Worm (Caenorhabditis elegans) whole organism, L2 larva: ENCODE measurements around the gene C06E1.7.
A peak's percentile ranks its signal among the peaks of the same experiment; 100 is the strongest.

Experiments used
- F13H6.1 ChIP-seq: sonication (generic microtip); optimal IDR thresholded peaks from 2 replicates; lab custom pipeline; 2016; ENCODE audit warnings: missing genetic modification characterization, missing compliant biosample characterization
- R02D3.7 ChIP-seq: fragments of 150-350 bp; optimal IDR thresholded peaks from 2 replicates; lab custom pipeline; 2014; ENCODE audit warnings: missing biosample characterization, missing genetic modification characterization
- Y55F3AM.14 ChIP-seq: fragments of 200-800 bp; sonication (Bioruptor generic); optimal IDR thresholded peaks from 2 replicates; lab custom pipeline; 2018; ENCODE audit warnings: mild to moderate bottlenecking, missing genetic modification characterization, missing compliant biosample characterization
- alr-1 ChIP-seq: fragments of 150-350 bp; optimal IDR thresholded peaks from 2 replicates; lab custom pipeline; 2014; ENCODE audit warnings: missing biosample characterization, missing genetic modification characterization
- aly-2 ChIP-seq: fragments of 150-350 bp; optimal IDR thresholded peaks from 2 replicates; lab custom pipeline; 2014; ENCODE audit warnings: missing biosample characterization, missing genetic modification characterization
- blmp-1 ChIP-seq: sonication (generic microtip); optimal IDR thresholded peaks from 2 replicates; lab custom pipeline; 2017; ENCODE audit warnings: missing genetic modification characterization, mild to moderate bottlenecking, missing compliant biosample characterization, antibody characterized with exemption, moderate library complexity; ENCODE audit not compliant: insufficient read depth
- ceh-16 ChIP-seq: fragments of 150-350 bp; optimal IDR thresholded peaks from 2 replicates; lab custom pipeline; 2014; ENCODE audit warnings: missing biosample characterization, missing genetic modification characterization
- ceh-82 ChIP-seq: fragments of 150-350 bp; optimal IDR thresholded peaks from 2 replicates; lab custom pipeline; 2014; ENCODE audit warnings: missing biosample characterization, missing genetic modification characterization
- crh-2 ChIP-seq: sonication (generic microtip); optimal IDR thresholded peaks from 2 replicates; lab custom pipeline; 2017; ENCODE audit warnings: missing biosample characterization, missing genetic modification characterization
- dmd-4 ChIP-seq: sonication (generic microtip); optimal IDR thresholded peaks from 2 replicates; lab custom pipeline; 2017; ENCODE audit warnings: missing biosample characterization, missing genetic modification characterization
- egl-27 ChIP-seq: sonication (generic microtip); optimal IDR thresholded peaks from 3 replicates; lab custom pipeline; 2017; ENCODE audit warnings: missing biosample characterization, missing genetic modification reagents, missing genetic modification characterization
- elt-1 ChIP-seq: fragments of 150-350 bp; optimal IDR thresholded peaks from 2 replicates; lab custom pipeline; 2014; ENCODE audit warnings: missing biosample characterization, missing genetic modification characterization
- fos-1 ChIP-seq: fragments of 150-350 bp; optimal IDR thresholded peaks from 2 replicates; lab custom pipeline; 2014; ENCODE audit warnings: missing biosample characterization, missing genetic modification characterization
- gmeb-1 ChIP-seq: fragments of 150-350 bp; optimal IDR thresholded peaks from 2 replicates; lab custom pipeline; 2014; ENCODE audit warnings: missing biosample characterization, missing genetic modification characterization
- lin-11 ChIP-seq: fragments of 150-350 bp; sonication (generic microtip); optimal IDR thresholded peaks from 2 replicates; lab custom pipeline; 2014; ENCODE audit warnings: missing biosample characterization, missing genetic modification characterization, inconsistent platforms, mixed read lengths
- mdl-1 ChIP-seq, 2 experiments: fragments of 150-350 bp in 1 of 2; sonication (generic microtip) in 1 of 2; optimal IDR thresholded peaks; 2 replicates each; lab custom pipeline; 2017; ENCODE audit warnings: missing biosample characterization in 2 of 2, missing genetic modification characterization in 2 of 2
- nhr-11 ChIP-seq: fragments of 150-350 bp; optimal IDR thresholded peaks from 2 replicates; lab custom pipeline; 2014; ENCODE audit warnings: missing biosample characterization, missing genetic modification characterization
- nhr-129 ChIP-seq: fragments of 150-350 bp; optimal IDR thresholded peaks from 2 replicates; lab custom pipeline; 2014; ENCODE audit warnings: missing biosample characterization, missing genetic modification characterization
- nhr-21 ChIP-seq: fragments of 150-350 bp; optimal IDR thresholded peaks from 2 replicates; lab custom pipeline; 2014; ENCODE audit warnings: missing biosample characterization, missing genetic modification characterization
- nhr-23 ChIP-seq: fragments of 150-350 bp; optimal IDR thresholded peaks from 2 replicates; lab custom pipeline; 2014; ENCODE audit warnings: missing biosample characterization, missing genetic modification reagents, missing genetic modification characterization
- nhr-237 ChIP-seq: fragments of 150-350 bp; optimal IDR thresholded peaks from 2 replicates; lab custom pipeline; 2014; ENCODE audit warnings: missing biosample characterization, missing genetic modification characterization
- nhr-25 ChIP-seq: fragments of 150-350 bp; sonication (generic microtip); optimal IDR thresholded peaks from 3 replicates; lab custom pipeline; 2014; ENCODE audit warnings: missing biosample characterization, missing genetic modification characterization
- nhr-6 ChIP-seq: fragments of 150-350 bp; optimal IDR thresholded peaks from 2 replicates; lab custom pipeline; 2014; ENCODE audit warnings: missing biosample characterization, missing genetic modification characterization
- peb-1 ChIP-seq: fragments of 150-350 bp; optimal IDR thresholded peaks from 2 replicates; lab custom pipeline; 2014; ENCODE audit warnings: missing biosample characterization, missing genetic modification characterization
- sma-9 ChIP-seq, 2 experiments: fragments of 150-350 bp in 1 of 2; sonication (generic microtip) in 1 of 2; optimal IDR thresholded peaks; 2 replicates each; lab custom pipeline; 2014 to 2016; ENCODE audit warnings: missing genetic modification characterization in 2 of 2, mild to moderate bottlenecking in 1 of 2, missing biosample characterization in 1 of 2, missing compliant biosample characterization in 1 of 2, missing genetic modification reagents in 1 of 2, moderate library complexity in 1 of 2
- snpc-4 ChIP-seq: fragments of 150-350 bp; optimal IDR thresholded peaks from 2 replicates; lab custom pipeline; 2014; ENCODE audit warnings: missing biosample characterization, missing genetic modification characterization
- unc-39 ChIP-seq: fragments of 150-350 bp; optimal IDR thresholded peaks from 2 replicates; lab custom pipeline; 2014; ENCODE audit warnings: missing biosample characterization, missing genetic modification characterization
- unc-55 ChIP-seq: fragments of 150-350 bp; sonication (generic microtip); optimal IDR thresholded peaks from 3 replicates; lab custom pipeline; 2014; ENCODE audit warnings: missing biosample characterization, missing genetic modification reagents, missing genetic modification characterization
- unc-62 ChIP-seq: fragments of 150-350 bp; optimal IDR thresholded peaks from 2 replicates; lab custom pipeline; 2014; ENCODE audit warnings: missing biosample characterization, missing genetic modification reagents, missing genetic modification characterization
- ztf-11 ChIP-seq: sonication (generic microtip); optimal IDR thresholded peaks from 2 replicates; lab custom pipeline; 2017; ENCODE audit warnings: missing biosample characterization, missing genetic modification characterization

C06E1.7 gene

ce11 chrIII:8580802-8581201 is 12.7 kb downstream of the C06E1.7 start, which contains the start of gene doxa-1:
Gene doxa-1 (plus strand): TSS chrIII:8581102.
- TF ChIP-seq ceh-82 (no peak), unc-39 (tag; lab: Kevin White, UChicago) (no peak), lin-11 (no peak), R02D3.7 (tag; lab: Kevin White, UChicago) (no peak), nhr-237 (tag; lab: Kevin White, UChicago) (no peak), mdl-1 (tag; optimal IDR thresholded peaks at IDR 0.05; lab: Kevin White, UChicago) (no peak), egl-27 (tag; lab: Kevin White, UChicago) (no peak), elt-1 (tag; lab: Kevin White, UChicago) (no peak)

- TF ChIP-seq fos-1 (tag; lab: Kevin White, UChicago), result peak; percentile 4
- peak; percentile 48 for TF ChIP-seq nhr-25 (tag; lab: Kevin White, UChicago)
- peak; percentile 22 for TF ChIP-seq crh-2 (tag; lab: Kevin White, UChicago)
- no peak for TF ChIP-seq nhr-21 (tag; lab: Kevin White, UChicago)
- TF ChIP-seq ceh-82, result no peak
- TF ChIP-seq mdl-1 (tag; optimal IDR thresholded peaks at IDR 0.05; lab: Kevin White, UChicago), result no peak
- peak; percentile 92 for TF ChIP-seq blmp-1
- peak; percentile 11 for TF ChIP-seq sma-9 (GFP tag; optimal IDR thresholded peaks at IDR 0.05; lab: Kevin White, UChicago)
- TF ChIP-seq sma-9 (tag; optimal IDR thresholded peaks at IDR 0.05; lab: Kevin White, UChicago), result no peak
Observed at ce11 chrIII:8579367-8579766, 14.2 kb downstream of the C06E1.7 start.

- no peak for TF ChIP-seq unc-62 (GFP tag; lab: Kevin White, UChicago)
- TF ChIP-seq nhr-11 (tag; lab: Kevin White, UChicago), result no peak
- TF ChIP-seq nhr-25 (tag; lab: Kevin White, UChicago), result no peak
- no peak for TF ChIP-seq dmd-4 (tag; lab: Kevin White, UChicago)
- no peak for TF ChIP-seq nhr-21 (tag; lab: Kevin White, UChicago)
- no peak for TF ChIP-seq lin-11
- no peak for TF ChIP-seq ztf-11 (tag; lab: Kevin White, UChicago)
- TF ChIP-seq peb-1 (tag; lab: Kevin White, UChicago), result no peak
- no peak for TF ChIP-seq nhr-23 (tag; lab: Kevin White, UChicago)
- TF ChIP-seq elt-1 (tag; lab: Kevin White, UChicago), result no peak
- TF ChIP-seq mdl-1 (tag; optimal IDR thresholded peaks at IDR 0.05; lab: Kevin White, UChicago), result no peak
- no peak for TF ChIP-seq R02D3.7 (tag; lab: Kevin White, UChicago)
- no peak for TF ChIP-seq unc-55 (GFP tag; lab: Kevin White, UChicago)
- no peak for TF ChIP-seq nhr-129 (tag; lab: Kevin White, UChicago)
- TF ChIP-seq alr-1 (tag; lab: Kevin White, UChicago), result no peak
- TF ChIP-seq egl-27 (tag; lab: Kevin White, UChicago), result no peak
Observed at ce11 chrIII:8578381-8578780, 15.1 kb downstream of the C06E1.7 start.

- no peak for TF ChIP-seq F13H6.1
- TF ChIP-seq nhr-129 (tag; lab: Kevin White, UChicago), result no peak
- no peak for TF ChIP-seq snpc-4
- TF ChIP-seq blmp-1, result no peak
- TF ChIP-seq sma-9 (GFP tag; optimal IDR thresholded peaks at IDR 0.05; lab: Kevin White, UChicago), result peak; percentile 7
- TF ChIP-seq sma-9 (tag; optimal IDR thresholded peaks at IDR 0.05; lab: Kevin White, UChicago), result no peak
- TF ChIP-seq ceh-16, result peak; percentile 71
- TF ChIP-seq gmeb-1, result no peak
- TF ChIP-seq ztf-11 (tag; lab: Kevin White, UChicago), result no peak
- no peak for TF ChIP-seq nhr-237 (tag; lab: Kevin White, UChicago)
- peak; percentile 74 for TF ChIP-seq nhr-25 (tag; lab: Kevin White, UChicago)
- no peak for TF ChIP-seq aly-2 (tag; lab: Kevin White, UChicago)
- TF ChIP-seq nhr-6 (tag; lab: Kevin White, UChicago), result peak; percentile 2
- TF ChIP-seq nhr-21 (tag; lab: Kevin White, UChicago), result no peak
- TF ChIP-seq lin-11, result no peak
- no peak for TF ChIP-seq peb-1 (tag; lab: Kevin White, UChicago)
- TF ChIP-seq Y55F3AM.14 (GFP tag; lab: Kevin White, UChicago), result no peak
- TF ChIP-seq dmd-4 (tag; lab: Kevin White, UChicago), result no peak
- peak; percentile 22 for TF ChIP-seq egl-27 (tag; lab: Kevin White, UChicago)
Observed at ce11 chrIII:8577534-8577933, 16.0 kb downstream of the C06E1.7 start.

- TF ChIP-seq egl-27 (tag; lab: Kevin White, UChicago) (peak; percentile 34), ceh-16 (peak; percentile 32), elt-1 (tag; lab: Kevin White, UChicago) (no peak), snpc-4 (peak; percentile 84), fos-1 (tag; lab: Kevin White, UChicago) (no peak), nhr-25 (tag; lab: Kevin White, UChicago) (peak; percentile 47)
- TF ChIP-seq, all 48 proteins: peak for 4
Observed at ce11 chrIII:8575359-8576101, 18.0 kb downstream of the C06E1.7 start.
